Fruit fly (Drosophila melanogaster) whole organism, embryonic: ENCODE results near the gene cnc.

Experiments used
- Antp ChIP-seq: fragments of 200-800 bp; sonication (Bioruptor generic); optimal IDR thresholded peaks from 3 replicates; lab custom pipeline; 2016; ENCODE audit warnings: missing biosample characterization, missing genetic modification characterization
- Atf3 ChIP-seq: fragments of 200-800 bp; sonication (Bioruptor generic); optimal IDR thresholded peaks from 3 replicates; lab custom pipeline; 2016; ENCODE audit warnings: missing biosample characterization, missing genetic modification characterization
- BtbVII ChIP-seq: fragments of 200-800 bp; sonication (Bioruptor generic); optimal IDR thresholded peaks from 3 replicates; lab custom pipeline; 2017; ENCODE audit warnings: missing biosample characterization, mild to moderate bottlenecking, missing genetic modification characterization
- CG10654 ChIP-seq: fragments of 200-800 bp; sonication (Bioruptor generic); optimal IDR thresholded peaks from 2 replicates; lab custom pipeline; 2016; ENCODE audit warnings: missing biosample characterization, missing genetic modification characterization
- CG10959 ChIP-seq: fragments of 200-800 bp; sonication (Bioruptor generic); IDR thresholded peaks from 2 replicates; pipeline ENCODE4 v1.3.6; 2022; ENCODE audit warnings: missing biosample characterization, missing genetic modification characterization
- CG13296 ChIP-seq: fragments of 200-800 bp; sonication (Bioruptor generic); optimal IDR thresholded peaks from 3 replicates; lab custom pipeline; 2018; ENCODE audit warnings: missing biosample characterization, mild to moderate bottlenecking, missing genetic modification characterization
- CG14667 ChIP-seq: fragments of 200-800 bp; sonication (Bioruptor generic); IDR thresholded peaks from 2 replicates; pipeline ENCODE4 v1.3.6; 2022; ENCODE audit warnings: missing biosample characterization, missing genetic modification characterization
- CG15601 ChIP-seq: fragments of 200-800 bp; sonication (Bioruptor generic); optimal IDR thresholded peaks from 3 replicates; lab custom pipeline; 2019; ENCODE audit warnings: missing biosample characterization, mild to moderate bottlenecking, missing genetic modification characterization, moderate library complexity
- CG17802 ChIP-seq: fragments of 200-800 bp; sonication (Bioruptor generic); optimal IDR thresholded peaks from 2 replicates; lab custom pipeline; 2018; ENCODE audit warnings: missing biosample characterization, mild to moderate bottlenecking, missing genetic modification characterization, moderate library complexity
- CG1832 ChIP-seq: fragments of 200-800 bp; sonication (Bioruptor generic); optimal IDR thresholded peaks from 2 replicates; lab custom pipeline; 2017; ENCODE audit warnings: missing biosample characterization, mild to moderate bottlenecking, missing genetic modification characterization, inconsistent platforms
- CG2116 ChIP-seq: fragments of 200-800 bp; sonication (Bioruptor generic); optimal IDR thresholded peaks from 3 replicates; lab custom pipeline; 2018; ENCODE audit warnings: missing biosample characterization, mild to moderate bottlenecking, missing genetic modification characterization
- CG31224 ChIP-seq: fragments of 200-800 bp; sonication (Bioruptor generic); IDR thresholded peaks from 2 replicates; pipeline ENCODE4 v1.3.6; 2022; ENCODE audit warnings: missing biosample characterization, missing genetic modification characterization
- CG33213 ChIP-seq: fragments of 200-800 bp; sonication (Bioruptor generic); optimal IDR thresholded peaks from 3 replicates; lab custom pipeline; 2016; ENCODE audit warnings: missing biosample characterization, missing genetic modification characterization
- CG3726 ChIP-seq: fragments of 200-800 bp; sonication (Bioruptor generic); IDR thresholded peaks from 3 replicates; pipeline ENCODE4, ENCODE4 v1.3.6; 2022; ENCODE audit warnings: missing biosample characterization, missing genetic modification characterization
- CG43689 ChIP-seq: fragments of 200-800 bp; sonication (Bioruptor generic); IDR thresholded peaks from 2 replicates; pipeline ENCODE4 v1.3.6; 2022; ENCODE audit warnings: missing biosample characterization, missing genetic modification characterization
- CG4820 ChIP-seq: fragments of 200-800 bp; sonication (Bioruptor generic); optimal IDR thresholded peaks from 3 replicates; lab custom pipeline; 2016; ENCODE audit warnings: missing biosample characterization, missing genetic modification characterization
- CG6272 ChIP-seq: fragments of 200-800 bp; sonication (Bioruptor generic); IDR thresholded peaks from 2 replicates; pipeline ENCODE4 v1.3.6; 2022; ENCODE audit warnings: missing biosample characterization, missing genetic modification characterization
- CG8281 ChIP-seq: fragments of 200-800 bp; sonication (Bioruptor generic); optimal IDR thresholded peaks from 2 replicates; lab custom pipeline; 2018; ENCODE audit warnings: missing biosample characterization, mild to moderate bottlenecking, missing genetic modification characterization, moderate library complexity
- CG8359 ChIP-seq: fragments of 200-800 bp; sonication (Bioruptor generic); optimal IDR thresholded peaks from 2 replicates; lab custom pipeline; 2017; ENCODE audit warnings: missing biosample characterization, mild to moderate bottlenecking, missing genetic modification characterization, borderline replicate concordance
- CG8478 ChIP-seq: fragments of >200 bp; optimal IDR thresholded peaks from 2 replicates; lab custom pipeline; 2018
- CG8924 ChIP-seq: fragments of 200-800 bp; optimal IDR thresholded peaks from 3 replicates; lab custom pipeline; 2019; ENCODE audit warnings: missing biosample characterization, mild to moderate bottlenecking, missing genetic modification characterization, moderate library complexity
- CG9727 ChIP-seq: fragments of 200-800 bp; sonication (Bioruptor generic); optimal IDR thresholded peaks from 3 replicates; lab custom pipeline; 2017; ENCODE audit warnings: missing biosample characterization, mild to moderate bottlenecking, missing genetic modification characterization
- D ChIP-seq, 2 experiments: fragments of 200-800 bp in 1 of 2; fragments of >200 bp in 1 of 2; sonication (Bioruptor generic) in 1 of 2; optimal IDR thresholded peaks; 2 replicates in 1 of 2; 3 replicates in 1 of 2; lab custom pipeline; 2017; ENCODE audit warnings: mild to moderate bottlenecking in 1 of 2, missing biosample characterization in 1 of 2, missing genetic modification characterization in 1 of 2, missing genetic modification reagents in 1 of 2
- E2f2 ChIP-seq: fragments of 200-800 bp; sonication (Bioruptor generic); IDR thresholded peaks from 2 replicates; pipeline ENCODE4 v1.3.6; 2022; ENCODE audit warnings: missing biosample characterization, missing genetic modification characterization
- Elba2 ChIP-seq: fragments of 200-800 bp; sonication (Bioruptor generic); optimal IDR thresholded peaks from 3 replicates; lab custom pipeline; 2016; ENCODE audit warnings: missing biosample characterization, missing genetic modification characterization
- Hmx ChIP-seq: fragments of 200-800 bp; sonication (Bioruptor generic); optimal IDR thresholded peaks from 2 replicates; lab custom pipeline; 2016; ENCODE audit warnings: missing biosample characterization, missing genetic modification characterization
- Myb ChIP-seq: fragments of 200-800 bp; sonication (Bioruptor generic); optimal IDR thresholded peaks from 2 replicates; lab custom pipeline; 2016; ENCODE audit warnings: missing biosample characterization, missing genetic modification characterization
- NfI ChIP-seq: fragments of 200-800 bp; sonication (Bioruptor generic); optimal IDR thresholded peaks from 3 replicates; lab custom pipeline; 2018; ENCODE audit warnings: missing biosample characterization, mild to moderate bottlenecking, missing genetic modification characterization, moderate library complexity
- Pdp1 ChIP-seq, 2 experiments: fragments of 200-800 bp; sonication (Bioruptor generic); optimal IDR thresholded peaks; 3 replicates each; lab custom pipeline; 2016; ENCODE audit warnings: missing biosample characterization in 2 of 2, missing genetic modification characterization in 2 of 2, mild to moderate bottlenecking in 1 of 2, moderate library complexity in 1 of 2
- Taf1 ChIP-seq: fragments of 200-800 bp; sonication (Bioruptor generic); IDR thresholded peaks from 2 replicates; pipeline ENCODE4 v1.3.6; 2022; ENCODE audit warnings: missing biosample characterization, missing genetic modification characterization
- Usf ChIP-seq: fragments of 200-800 bp; sonication (Bioruptor generic); optimal IDR thresholded peaks from 2 replicates; lab custom pipeline; 2017; ENCODE audit warnings: missing genotype, missing biosample characterization, missing genetic modification characterization
- ato ChIP-seq: fragments of 200-800 bp; sonication (Bioruptor generic); IDR thresholded peaks from 2 replicates; pipeline ENCODE4 v1.3.6; 2022; ENCODE audit warnings: missing biosample characterization, missing genetic modification characterization; ENCODE audit not compliant: partially characterized antibody
- az2 ChIP-seq: fragments of 200-800 bp; sonication (Bioruptor generic); optimal IDR thresholded peaks from 3 replicates; lab custom pipeline; 2016; ENCODE audit warnings: missing biosample characterization, missing genetic modification characterization
- chn ChIP-seq: fragments of 200-800 bp; sonication (Bioruptor generic); optimal IDR thresholded peaks from 2 replicates; lab custom pipeline; 2016; ENCODE audit warnings: missing biosample characterization, missing genetic modification characterization
- danr ChIP-seq: fragments of 200-800 bp; sonication (Bioruptor generic); IDR thresholded peaks from 2 replicates; pipeline ENCODE4 v1.3.6; 2022; ENCODE audit warnings: missing biosample characterization, missing genetic modification characterization
- exex ChIP-seq: fragments of 200-800 bp; sonication (Bioruptor generic); optimal IDR thresholded peaks from 4 replicates; lab custom pipeline; 2018; ENCODE audit warnings: missing biosample characterization, mild to moderate bottlenecking, missing genetic modification characterization, moderate library complexity
- gro ChIP-seq: fragments of 200-800 bp; sonication (Bioruptor generic); optimal IDR thresholded peaks from 2 replicates; lab custom pipeline; 2016; ENCODE audit warnings: missing biosample characterization, missing genetic modification characterization
- lab ChIP-seq: fragments of 200-800 bp; sonication (Bioruptor generic); optimal IDR thresholded peaks from 3 replicates; lab custom pipeline; 2017; ENCODE audit warnings: missing biosample characterization, missing genetic modification characterization, mild to moderate bottlenecking, moderate library complexity, missing genetic modification reagents
- luna ChIP-seq: fragments of 200-800 bp; sonication (Bioruptor generic); optimal IDR thresholded peaks from 2 replicates; lab custom pipeline; 2016; ENCODE audit warnings: missing biosample characterization, missing genetic modification characterization
- nom ChIP-seq: fragments of 200-800 bp; sonication (Bioruptor generic); optimal IDR thresholded peaks from 2 replicates; lab custom pipeline; 2017; ENCODE audit warnings: missing biosample characterization, missing genetic modification characterization, mild to moderate bottlenecking, moderate library complexity, missing genetic modification reagents
- pzg ChIP-seq: fragments of 200-800 bp; sonication (Bioruptor generic); optimal IDR thresholded peaks from 3 replicates; lab custom pipeline; 2018; ENCODE audit warnings: missing biosample characterization, mild to moderate bottlenecking, missing genetic modification characterization, moderate library complexity
- salm ChIP-seq: fragments of 200-800 bp; sonication (Bioruptor generic); optimal IDR thresholded peaks from 2 replicates; lab custom pipeline; 2018; ENCODE audit warnings: missing biosample characterization, mild to moderate bottlenecking, missing genetic modification characterization
- shn ChIP-seq: fragments of 200-800 bp; sonication (Bioruptor generic); optimal IDR thresholded peaks from 3 replicates; lab custom pipeline; 2016; ENCODE audit warnings: missing biosample characterization, missing genetic modification characterization
- tgo ChIP-seq: fragments of 200-800 bp; sonication (Bioruptor generic); IDR thresholded peaks from 3 replicates; pipeline ENCODE4 v1.3.6; 2022; ENCODE audit warnings: missing biosample characterization, missing genetic modification characterization
- tx ChIP-seq: fragments of 200-800 bp; sonication (Bioruptor generic); optimal IDR thresholded peaks from 2 replicates; lab custom pipeline; 2016; ENCODE audit warnings: missing biosample characterization, missing genetic modification characterization

cnc gene

DNA sequence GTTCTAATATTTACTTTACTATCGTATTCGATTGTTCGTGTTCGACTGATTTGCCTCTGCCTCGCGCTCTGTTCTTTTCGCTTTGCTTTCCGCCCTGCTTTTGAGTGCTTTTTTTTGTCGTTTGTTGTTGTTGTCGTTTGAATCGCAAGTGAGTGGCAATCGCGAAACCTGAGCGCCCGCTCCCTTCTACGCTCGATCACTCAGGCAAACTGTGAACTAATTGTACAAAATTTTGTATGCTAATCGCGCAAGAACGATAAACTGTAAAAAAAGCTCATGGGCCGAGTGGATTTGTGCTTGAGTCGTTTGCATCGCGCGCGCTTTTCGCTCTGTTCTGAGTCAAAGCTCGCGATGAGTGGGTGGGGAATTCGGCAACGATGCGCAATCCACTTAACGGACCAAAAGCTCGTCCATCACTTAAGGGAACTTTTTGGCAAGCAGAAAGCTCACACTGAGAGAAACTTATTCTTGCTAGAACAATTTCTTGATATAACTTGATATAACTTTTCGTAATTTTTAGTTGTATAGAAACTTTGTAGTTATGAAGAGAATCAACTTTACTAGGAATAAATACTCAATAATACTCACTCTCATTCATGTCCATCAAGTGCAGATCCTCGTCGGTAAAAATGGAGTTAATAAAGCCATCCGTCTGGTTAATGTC is 35.3 kb downstream of the cnc start (continued):
- no peak for TF ChIP-seq CG4820 (GFP tag; lab: Kevin White, UChicago)
- TF ChIP-seq CG43689 (GFP tag; lab: Robert Waterston, UW), result no peak

DNA sequence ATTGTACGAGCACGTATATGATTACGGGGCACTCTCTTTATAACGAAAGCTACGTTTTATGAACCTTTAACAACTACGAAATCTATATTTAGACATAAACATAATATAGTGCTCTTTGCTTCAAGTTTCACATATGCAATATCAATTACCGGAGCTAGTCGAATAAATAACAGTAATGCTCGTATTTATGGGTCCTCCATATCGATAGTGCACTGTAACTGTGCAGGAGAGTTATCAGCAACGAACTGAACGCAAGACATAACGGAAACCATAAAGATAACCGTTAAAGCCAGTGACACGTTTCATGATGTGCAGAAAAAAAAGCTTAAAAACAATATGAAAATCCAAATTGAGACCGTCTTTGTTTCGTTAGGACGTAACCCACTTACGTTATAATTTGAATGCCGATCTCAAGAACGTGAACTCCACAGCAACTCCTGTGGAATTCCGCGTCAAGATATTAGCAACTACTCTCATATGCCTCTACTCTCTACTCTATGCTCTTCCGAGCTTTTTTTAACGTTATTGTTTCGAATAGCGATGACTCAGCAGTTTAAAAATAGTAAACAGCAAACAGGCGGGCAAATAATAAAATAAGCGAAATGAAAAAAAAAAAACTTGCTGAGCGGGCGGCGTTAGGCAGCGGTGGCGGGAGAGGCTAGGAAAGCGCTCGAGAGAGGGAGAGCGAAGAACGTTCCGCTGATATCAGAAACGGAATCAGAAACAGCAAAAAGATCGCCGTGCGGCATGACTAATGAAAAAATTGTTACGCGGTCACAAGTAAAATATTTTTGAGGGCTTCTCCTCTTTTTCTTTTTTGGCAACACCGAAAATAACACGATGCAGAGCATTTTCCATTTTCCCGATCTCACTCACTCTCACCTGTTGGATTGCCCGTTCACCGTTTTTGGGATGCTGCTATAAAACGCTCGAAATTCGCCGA is 36.3 kb downstream of the cnc start:
- TF ChIP-seq ato (GFP tag; lab: Robert Waterston, UW) (no peak), pzg (no peak), CG8478 (no peak), E2f2 (GFP tag; lab: Robert Waterston, UW) (peak; percentile 42), CG13296 (GFP tag; lab: Kevin White, UChicago) (peak; percentile 78), CG8924 (tag; lab: Kevin White, UChicago) (peak; percentile 80), CG17802 (tag; lab: Kevin White, UChicago) (peak; percentile 31), Usf (peak; percentile 42), CG6272 (peak; percentile 57), Atf3 (GFP tag; lab: Kevin White, UChicago) (peak; percentile 47), shn (peak; percentile 64), tx (peak; percentile 56), lab (GFP tag; lab: Kevin White, UChicago) (peak; percentile 89), CG1832 (GFP tag; lab: Kevin White, UChicago) (no peak), CG33213 (peak; percentile 65), Elba2 (no peak), CG15601 (peak; percentile 45), CG8281 (tag; lab: Kevin White, UChicago) (peak; percentile 96), CG14667 (GFP tag; lab: Robert Waterston, UW) (peak; percentile 60), danr (GFP tag; lab: Robert Waterston, UW) (peak; percentile 38; the same call in 1 of the 2 replicates), Antp (peak; percentile 71), az2 (GFP tag; lab: Kevin White, UChicago) (peak; percentile 74), nom (GFP tag; lab: Kevin White, UChicago) (peak; percentile 71), CG8359 (GFP tag; lab: Kevin White, UChicago) (peak; percentile 36), chn (GFP tag; lab: Kevin White, UChicago) (peak; percentile 74), exex (peak; percentile 43), D (optimal IDR thresholded peaks at IDR 0.05; lab: Kevin White, UChicago) (no peak), D (GFP tag; optimal IDR thresholded peaks at IDR 0.05; lab: Kevin White, UChicago) (peak; percentile 34), Pdp1 (GFP tag; optimal IDR thresholded peaks at IDR 0.05; lab: Kevin White, UChicago) (peak; percentile 60 to 78), Myb (GFP tag; lab: Kevin White, UChicago) (peak; percentile 54), CG10959 (no peak), gro (GFP tag; lab: Kevin White, UChicago) (peak; percentile 79), CG10654 (peak; percentile 42), Hmx (GFP tag; lab: Kevin White, UChicago) (peak; percentile 35), CG9727 (peak; percentile 70), CG3726 (GFP tag; lab: Robert Waterston, UW) (no peak; the same call in 2 of the 3 replicates), tgo (GFP tag; lab: Robert Waterston, UW) (peak; percentile 73), CG2116 (GFP tag; lab: Kevin White, UChicago) (peak; percentile 6), NfI (GFP tag; lab: Kevin White, UChicago) (peak; percentile 78), salm (tag; lab: Kevin White, UChicago) (peak; percentile 69), CG31224 (GFP tag; lab: Robert Waterston, UW) (peak; percentile 57), BtbVII (GFP tag; lab: Kevin White, UChicago) (peak; percentile 69), luna (GFP tag; lab: Kevin White, UChicago) (peak; percentile 33), Taf1 (peak; percentile 59)
